Worm (Caenorhabditis elegans): ENCODE results near the gene tor-1.

Gene tor-1

DNA sequence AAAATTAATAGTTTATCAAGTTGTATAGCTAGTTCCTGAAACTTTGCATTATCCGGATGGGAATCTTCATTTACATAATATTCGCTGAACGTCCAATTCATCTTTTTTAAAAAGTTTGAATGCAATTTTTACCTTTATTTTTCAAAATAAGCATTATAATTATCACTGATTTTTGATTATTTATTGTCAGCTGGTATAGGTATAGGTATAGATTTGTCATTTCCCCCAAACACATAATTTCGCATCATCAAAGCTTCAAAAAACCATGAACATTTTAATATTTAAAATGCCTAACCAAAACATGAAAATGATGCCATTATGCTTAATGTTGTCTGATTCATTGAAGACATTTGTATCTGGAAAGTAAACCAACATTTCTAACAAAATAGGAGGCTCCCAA, 30.2 kb upstream of the tor-1 start, which contains the start of gene srw-63:
Gene srw-63 (minus strand): TSS at position 101 of the 400 bp plus-strand sequence.
- TF ChIP-seq B0310.2 (tag; optimal IDR thresholded peaks at IDR 0.05) (no peak), ama-1 (optimal IDR thresholded peaks at IDR 0.05) (no peak), flt-1 (GFP tag; IDR thresholded peaks at IDR 0.05) (no peak), hnd-1 (tag; optimal IDR thresholded peaks at IDR 0.05) (no peak), ets-7 (tag; optimal IDR thresholded peaks at IDR 0.05) (no peak), ceh-13 (GFP tag; optimal IDR thresholded peaks at IDR 0.05) (no peak), ceh-36 (tag; optimal IDR thresholded peaks at IDR 0.05) (no peak), hmbx-1 (tag; optimal IDR thresholded peaks at IDR 0.05) (no peak), tbx-11 (GFP tag; IDR thresholded peaks at IDR 0.05) (no peak), hmg-4 (GFP tag; optimal IDR thresholded peaks at IDR 0.05) (no peak), scrt-1 (GFP tag; IDR thresholded peaks at IDR 0.05) (no peak), aly-1 (tag; optimal IDR thresholded peaks at IDR 0.05) (no peak), tra-4 (tag; optimal IDR thresholded peaks at IDR 0.05) (no peak), F13C5.2 (tag; optimal IDR thresholded peaks at IDR 0.05) (no peak), tbx-37 (GFP tag; conservative IDR thresholded peaks at IDR 0.05) (no peak), pes-1 (GFP tag; IDR thresholded peaks at IDR 0.05) (no peak), sea-1 (GFP tag; conservative IDR thresholded peaks at IDR 0.05) (no peak)

DNA sequence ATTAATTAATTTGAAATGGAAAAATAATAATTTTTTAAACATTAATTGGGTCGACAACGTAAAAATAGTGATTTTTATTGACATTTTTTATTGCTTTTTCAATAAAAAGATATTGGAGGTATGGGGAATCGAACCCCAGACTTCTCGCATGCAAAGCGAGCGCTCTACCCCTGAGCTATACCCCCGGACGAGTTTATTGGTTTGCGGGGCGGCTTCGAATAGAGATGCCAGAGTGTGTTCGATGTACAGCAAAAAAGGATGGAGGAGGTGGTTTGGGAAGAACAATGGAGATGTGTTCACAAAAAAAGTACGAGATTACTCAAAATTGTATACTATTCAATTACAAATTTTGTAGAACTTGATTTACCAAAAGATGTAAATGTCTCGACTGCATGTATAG, 28.1 kb upstream of the tor-1 start:
- TF ChIP-seq aly-1 (tag; optimal IDR thresholded peaks at IDR 0.05) (no peak), ceh-13 (GFP tag; optimal IDR thresholded peaks at IDR 0.05) (peak; percentile 67), ceh-36 (tag; optimal IDR thresholded peaks at IDR 0.05) (no peak), F13C5.2 (tag; optimal IDR thresholded peaks at IDR 0.05) (peak; percentile 68), ama-1 (optimal IDR thresholded peaks at IDR 0.05) (no peak), tbx-37 (GFP tag; conservative IDR thresholded peaks at IDR 0.05) (peak; percentile 72), hmbx-1 (tag; optimal IDR thresholded peaks at IDR 0.05) (peak; percentile 1), tra-4 (tag; optimal IDR thresholded peaks at IDR 0.05) (no peak), tbx-11 (GFP tag; IDR thresholded peaks at IDR 0.05) (peak; percentile 75), pes-1 (GFP tag; IDR thresholded peaks at IDR 0.05) (no peak; the same call in 1 of the 2 replicates), sea-1 (GFP tag; conservative IDR thresholded peaks at IDR 0.05) (peak; percentile 80), ets-7 (tag; optimal IDR thresholded peaks at IDR 0.05) (no peak), hnd-1 (tag; optimal IDR thresholded peaks at IDR 0.05) (peak; percentile 62), B0310.2 (tag; optimal IDR thresholded peaks at IDR 0.05) (peak; percentile 4), hmg-4 (GFP tag; optimal IDR thresholded peaks at IDR 0.05) (no peak), scrt-1 (GFP tag; IDR thresholded peaks at IDR 0.05) (no peak), flt-1 (GFP tag; IDR thresholded peaks at IDR 0.05) (peak; percentile 81)

DNA sequence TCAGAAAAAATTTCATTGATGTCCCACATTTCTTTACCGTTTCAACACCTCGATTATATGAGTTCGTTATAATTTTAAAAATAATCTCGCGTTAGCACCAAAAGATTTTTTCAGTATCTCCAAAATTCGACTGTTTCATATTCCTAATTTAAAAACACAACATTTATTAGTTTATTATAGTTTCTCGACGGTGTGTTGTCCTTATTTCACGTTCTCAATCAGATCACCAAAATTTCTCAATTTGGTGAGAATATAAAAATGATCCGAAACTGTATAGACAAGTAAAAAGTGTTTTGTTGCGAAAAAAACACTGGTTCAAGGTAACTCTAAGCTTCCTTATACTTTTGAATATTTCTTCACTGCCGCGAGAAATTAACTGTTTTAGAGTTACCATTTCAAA, 23.1 kb upstream of the tor-1 start:
- TF ChIP-seq tbx-11 (GFP tag; IDR thresholded peaks at IDR 0.05) (no peak), ceh-13 (GFP tag; optimal IDR thresholded peaks at IDR 0.05) (no peak), aly-1 (tag; optimal IDR thresholded peaks at IDR 0.05) (no peak), B0310.2 (tag; optimal IDR thresholded peaks at IDR 0.05) (no peak), tbx-37 (GFP tag; conservative IDR thresholded peaks at IDR 0.05) (no peak), flt-1 (GFP tag; IDR thresholded peaks at IDR 0.05) (no peak), hmg-4 (GFP tag; optimal IDR thresholded peaks at IDR 0.05) (no peak), hmbx-1 (tag; optimal IDR thresholded peaks at IDR 0.05) (no peak), scrt-1 (GFP tag; IDR thresholded peaks at IDR 0.05) (no peak), pes-1 (GFP tag; IDR thresholded peaks at IDR 0.05) (no peak), tra-4 (tag; optimal IDR thresholded peaks at IDR 0.05) (no peak), hnd-1 (tag; optimal IDR thresholded peaks at IDR 0.05) (no peak), ama-1 (optimal IDR thresholded peaks at IDR 0.05) (no peak), ceh-36 (tag; optimal IDR thresholded peaks at IDR 0.05) (no peak), sea-1 (GFP tag; conservative IDR thresholded peaks at IDR 0.05) (no peak), ets-7 (tag; optimal IDR thresholded peaks at IDR 0.05) (no peak)

DNA sequence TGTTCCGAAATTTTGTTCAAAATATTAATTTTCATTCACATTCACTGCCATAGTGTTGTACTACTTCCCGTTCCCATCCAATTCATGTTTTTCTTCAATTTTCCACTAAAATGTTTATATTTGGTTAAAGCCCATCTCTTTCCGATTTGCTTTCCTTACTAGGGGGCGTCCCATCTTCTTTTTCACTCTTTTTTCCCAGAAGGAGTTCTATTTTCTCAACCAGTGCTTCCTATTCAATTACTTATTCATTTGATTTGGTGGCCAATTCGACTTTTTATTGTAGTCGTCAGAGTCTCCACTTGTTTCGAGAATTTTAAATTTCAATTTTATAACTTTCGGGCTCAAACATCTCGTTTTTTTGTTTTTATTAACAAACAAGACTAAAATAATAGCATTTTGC, 16.2 kb upstream of the tor-1 start:
- no peak for TF ChIP-seq scrt-1 (GFP tag; IDR thresholded peaks at IDR 0.05)
- TF ChIP-seq sea-1 (GFP tag; conservative IDR thresholded peaks at IDR 0.05): no peak
- no peak for TF ChIP-seq ceh-13 (GFP tag; optimal IDR thresholded peaks at IDR 0.05)
- TF ChIP-seq ceh-36 (tag; optimal IDR thresholded peaks at IDR 0.05): no peak
- TF ChIP-seq ama-1 (optimal IDR thresholded peaks at IDR 0.05): no peak
- no peak for TF ChIP-seq hmbx-1 (tag; optimal IDR thresholded peaks at IDR 0.05)
- TF ChIP-seq ets-7 (tag; optimal IDR thresholded peaks at IDR 0.05): no peak
- no peak for TF ChIP-seq hnd-1 (tag; optimal IDR thresholded peaks at IDR 0.05)
- no peak for TF ChIP-seq aly-1 (tag; optimal IDR thresholded peaks at IDR 0.05)
- no peak for TF ChIP-seq tbx-37 (GFP tag; conservative IDR thresholded peaks at IDR 0.05)
- no peak for TF ChIP-seq B0310.2 (tag; optimal IDR thresholded peaks at IDR 0.05)
- TF ChIP-seq tbx-11 (GFP tag; IDR thresholded peaks at IDR 0.05): no peak
- TF ChIP-seq flt-1 (GFP tag; IDR thresholded peaks at IDR 0.05): no peak
- no peak for TF ChIP-seq hmg-4 (GFP tag; optimal IDR thresholded peaks at IDR 0.05)
- TF ChIP-seq F13C5.2 (tag; optimal IDR thresholded peaks at IDR 0.05): no peak
- no peak for TF ChIP-seq tra-4 (tag; optimal IDR thresholded peaks at IDR 0.05)
- no peak for TF ChIP-seq pes-1 (GFP tag; IDR thresholded peaks at IDR 0.05)

DNA sequence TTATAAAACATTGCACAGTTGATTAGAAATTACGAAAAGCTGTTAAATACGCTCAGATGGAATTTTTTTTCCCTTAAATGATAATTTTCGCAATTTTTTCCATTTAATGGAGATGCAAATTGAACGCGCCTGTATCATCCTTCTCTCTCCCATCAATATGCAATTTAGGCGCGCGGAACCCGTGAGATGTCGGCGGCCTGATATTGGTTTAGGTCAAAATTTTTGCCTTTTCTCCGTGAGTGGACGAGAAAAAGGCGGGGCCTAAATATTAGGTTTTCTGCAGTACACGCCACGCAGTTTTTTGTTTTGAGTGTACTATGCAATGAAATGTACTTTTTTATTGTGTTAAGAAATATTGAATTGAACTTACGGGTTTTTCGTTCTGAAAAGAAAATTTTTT, 4.3 kb upstream of the tor-1 start:
- no peak for TF ChIP-seq ceh-13 (GFP tag; optimal IDR thresholded peaks at IDR 0.05)
- TF ChIP-seq sea-1 (GFP tag; conservative IDR thresholded peaks at IDR 0.05): no peak
- TF ChIP-seq aly-1 (tag; optimal IDR thresholded peaks at IDR 0.05): no peak
- TF ChIP-seq pes-1 (GFP tag; IDR thresholded peaks at IDR 0.05): no peak
- TF ChIP-seq tbx-11 (GFP tag; IDR thresholded peaks at IDR 0.05): no peak
- no peak for TF ChIP-seq scrt-1 (GFP tag; IDR thresholded peaks at IDR 0.05)
- TF ChIP-seq ets-7 (tag; optimal IDR thresholded peaks at IDR 0.05): no peak
- TF ChIP-seq F13C5.2 (tag; optimal IDR thresholded peaks at IDR 0.05): no peak
- no peak for TF ChIP-seq ama-1 (optimal IDR thresholded peaks at IDR 0.05)

DNA sequence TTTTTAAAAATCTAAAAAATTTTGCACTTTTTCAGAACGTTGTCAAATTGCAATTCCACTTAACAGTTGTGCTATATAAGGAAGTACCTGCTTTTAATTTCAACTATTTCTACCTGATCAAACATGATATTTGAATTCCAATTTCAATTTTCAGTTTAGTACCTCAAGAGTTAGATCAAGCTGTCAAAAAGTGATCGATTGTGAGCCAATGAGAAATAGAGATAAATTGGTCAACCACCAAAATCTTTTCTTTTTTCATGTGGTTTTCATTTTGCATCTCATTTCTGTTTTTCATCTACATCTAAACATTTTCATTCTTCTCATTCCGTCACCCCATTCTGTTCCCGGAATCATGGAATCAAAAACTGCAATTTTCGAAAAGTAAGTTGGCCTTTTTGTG, 3.2 kb upstream of the tor-1 start, which contains the start of gene egl-23:
Gene egl-23 (plus strand): TSS at position 301 of the 400 bp plus-strand sequence.
- TF ChIP-seq sea-1 (GFP tag; conservative IDR thresholded peaks at IDR 0.05): no peak
- no peak for TF ChIP-seq hmbx-1 (tag; optimal IDR thresholded peaks at IDR 0.05)
- TF ChIP-seq hmg-4 (GFP tag; optimal IDR thresholded peaks at IDR 0.05): no peak
- no peak for TF ChIP-seq hnd-1 (tag; optimal IDR thresholded peaks at IDR 0.05)
- TF ChIP-seq ets-7 (tag; optimal IDR thresholded peaks at IDR 0.05): no peak
- TF ChIP-seq ama-1 (optimal IDR thresholded peaks at IDR 0.05): no peak
- TF ChIP-seq ceh-13 (GFP tag; optimal IDR thresholded peaks at IDR 0.05): no peak
- TF ChIP-seq tra-4 (tag; optimal IDR thresholded peaks at IDR 0.05): no peak
- TF ChIP-seq ceh-36 (tag; optimal IDR thresholded peaks at IDR 0.05): no peak
- TF ChIP-seq B0310.2 (tag; optimal IDR thresholded peaks at IDR 0.05): no peak
- TF ChIP-seq aly-1 (tag; optimal IDR thresholded peaks at IDR 0.05): no peak
- no peak for TF ChIP-seq pes-1 (GFP tag; IDR thresholded peaks at IDR 0.05)
- no peak for TF ChIP-seq tbx-11 (GFP tag; IDR thresholded peaks at IDR 0.05)
- TF ChIP-seq tbx-37 (GFP tag; conservative IDR thresholded peaks at IDR 0.05): no peak
- TF ChIP-seq F13C5.2 (tag; optimal IDR thresholded peaks at IDR 0.05): no peak
- TF ChIP-seq flt-1 (GFP tag; IDR thresholded peaks at IDR 0.05): no peak

All from whole organism, early embryonic.